Worm (Caenorhabditis elegans): ENCODE data around the gene C41H7.9.

C41H7.9 gene

DNA sequence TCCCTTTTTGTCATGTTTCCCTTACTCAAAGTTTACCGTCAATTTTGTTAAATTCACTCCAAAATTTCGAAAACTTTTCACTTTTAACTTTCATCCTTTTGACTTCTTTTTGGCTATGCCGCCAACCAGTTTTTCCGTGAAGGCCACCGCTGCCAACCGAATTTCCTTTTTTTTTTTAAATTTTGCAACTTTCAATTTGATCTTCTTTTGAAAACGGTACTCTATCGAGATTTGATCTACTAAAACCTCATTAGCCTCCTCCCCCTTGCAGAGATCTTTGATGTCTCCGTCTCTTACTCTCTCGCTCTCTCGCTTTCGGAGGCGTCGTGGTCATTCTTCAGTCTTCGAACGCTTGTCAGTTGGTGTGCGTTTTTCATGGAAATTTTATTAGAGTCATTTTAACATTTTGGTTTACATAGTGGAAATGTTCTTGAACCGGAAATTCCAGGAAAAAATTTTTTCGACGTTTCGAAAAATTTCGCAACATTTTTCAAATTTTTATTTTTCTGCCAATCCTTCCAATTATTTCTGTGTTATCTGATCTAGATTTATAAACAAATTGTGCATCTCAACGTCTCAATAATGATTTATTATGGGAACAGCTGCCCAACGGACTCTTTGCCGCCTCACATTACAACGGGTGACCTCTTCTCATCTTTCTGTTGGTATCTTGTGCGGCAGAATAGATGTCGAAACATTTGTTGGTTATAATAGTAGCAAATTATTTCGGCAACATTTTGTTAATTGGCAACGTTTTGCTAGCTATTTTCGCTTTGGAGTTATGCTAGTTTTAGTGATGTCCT lies 17.2 kb downstream of the C41H7.9 start (continued):
- peak; percentile 17 for TF ChIP-seq sma-9 (GFP tag; optimal IDR thresholded peaks at IDR 0.05)
- no peak for TF ChIP-seq sma-9 (tag; optimal IDR thresholded peaks at IDR 0.05)
- peak; percentile 43 for TF ChIP-seq nhr-25 (tag; optimal IDR thresholded peaks at IDR 0.05)
- no peak for TF ChIP-seq nhr-23 (tag; optimal IDR thresholded peaks at IDR 0.05)
- no peak for TF ChIP-seq sma-3 (GFP tag; optimal IDR thresholded peaks at IDR 0.05)
- TF ChIP-seq peb-1 (tag; optimal IDR thresholded peaks at IDR 0.05), result no peak
- TF ChIP-seq unc-62 (GFP tag; optimal IDR thresholded peaks at IDR 0.05), result no peak
- peak; percentile 44 for TF ChIP-seq mab-5 (tag; optimal IDR thresholded peaks at IDR 0.05)
- no peak for TF ChIP-seq ztf-11 (tag; optimal IDR thresholded peaks at IDR 0.05)
- TF ChIP-seq zag-1 (tag; optimal IDR thresholded peaks at IDR 0.05), result no peak
- no peak for TF ChIP-seq nhr-21 (tag; optimal IDR thresholded peaks at IDR 0.05)
- no peak for TF ChIP-seq gmeb-1 (tag; optimal IDR thresholded peaks at IDR 0.05)
- TF ChIP-seq unc-39 (tag; optimal IDR thresholded peaks at IDR 0.05), result no peak
- no peak for TF ChIP-seq mdl-1 (tag; optimal IDR thresholded peaks at IDR 0.05)
- TF ChIP-seq elt-1 (tag; optimal IDR thresholded peaks at IDR 0.05), result no peak
- no peak for TF ChIP-seq alr-1 (tag; optimal IDR thresholded peaks at IDR 0.05)

DNA sequence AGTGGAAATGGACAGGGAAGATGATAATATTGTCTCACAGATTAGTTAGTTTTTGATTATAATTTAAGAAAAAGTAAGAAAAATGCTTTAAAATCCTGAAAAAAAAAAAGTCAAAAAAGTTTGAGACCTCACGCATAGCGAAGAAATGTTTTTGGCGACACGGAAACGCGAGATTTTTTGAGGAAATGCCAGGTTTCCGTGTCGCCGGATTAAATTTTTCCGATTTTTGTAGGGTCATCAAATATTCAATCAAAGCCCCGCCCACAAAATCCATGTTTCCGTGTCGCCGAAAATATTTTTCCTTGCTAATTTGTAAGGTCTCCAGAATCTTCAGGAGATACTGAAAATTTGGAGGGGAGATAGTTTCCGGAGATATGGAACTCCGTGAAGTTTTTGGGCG lies 19.7 kb downstream of the C41H7.9 start:
- no peak for TF ChIP-seq unc-62 (GFP tag; optimal IDR thresholded peaks at IDR 0.05)

DNA sequence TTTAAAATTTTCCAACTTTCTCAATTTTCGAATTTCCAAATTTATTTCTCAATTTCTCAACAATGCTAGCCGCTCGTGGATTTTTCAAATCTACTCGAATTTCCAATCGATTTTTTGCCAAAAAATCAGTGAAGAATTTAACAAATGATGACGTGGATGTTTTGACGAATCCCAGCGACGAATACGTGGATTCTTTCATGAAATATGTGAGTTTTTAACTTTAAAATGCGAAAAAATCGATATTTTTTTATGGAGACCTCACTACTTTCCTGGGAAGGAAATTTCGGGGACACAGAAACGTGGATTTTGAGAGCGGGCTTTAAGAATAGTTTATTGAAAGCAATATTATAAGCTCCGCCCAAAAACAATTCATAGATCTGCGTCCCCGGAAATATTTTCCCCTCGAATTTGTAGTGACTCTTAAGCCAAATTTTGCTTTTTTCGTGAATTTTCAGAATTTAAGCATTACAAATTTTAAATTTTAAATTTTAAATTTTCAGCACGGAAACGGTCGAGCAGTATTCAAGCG lies 20.4 kb downstream of the C41H7.9 start, which contains the start of gene K08A2.2:
Gene K08A2.2, plus strand, starts transcription at position 51 of the 529 bp plus-strand sequence.
- TF ChIP-seq nhr-25 (tag; optimal IDR thresholded peaks at IDR 0.05) (no peak), nhr-12 (tag; optimal IDR thresholded peaks at IDR 0.05) (no peak), unc-55 (GFP tag; optimal IDR thresholded peaks at IDR 0.05) (peak; percentile 17), elt-3 (tag; optimal IDR thresholded peaks at IDR 0.05) (no peak), nhr-11 (tag; optimal IDR thresholded peaks at IDR 0.05) (no peak)

DNA sequence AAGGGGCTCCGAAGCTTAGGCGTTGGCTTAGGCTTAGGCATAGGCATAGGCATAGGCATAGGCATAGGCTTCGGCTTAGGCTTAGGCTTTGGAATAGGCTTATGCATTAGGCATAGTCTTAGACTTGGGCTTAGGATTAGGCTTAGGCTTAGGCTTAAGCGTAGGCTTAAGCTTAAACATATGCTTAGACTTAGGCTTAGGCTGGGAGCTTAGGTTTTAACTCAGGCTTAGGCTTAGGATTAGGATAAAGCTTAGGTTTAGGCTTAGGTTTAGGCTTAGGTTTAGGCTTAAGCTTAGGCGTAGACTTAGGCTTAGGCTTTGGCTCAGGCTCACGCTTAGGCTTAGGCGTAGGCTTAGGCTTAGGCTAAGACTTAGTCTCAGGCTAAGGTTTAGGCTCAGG lies 21.9 kb downstream of the C41H7.9 start:
- TF ChIP-seq peb-1 (tag; optimal IDR thresholded peaks at IDR 0.05) (no peak), skn-1 (tag; optimal IDR thresholded peaks at IDR 0.05) (no peak), alr-1 (tag; optimal IDR thresholded peaks at IDR 0.05) (no peak), C34F6.9 (tag; optimal IDR thresholded peaks at IDR 0.05) (no peak), nhr-77 (tag; optimal IDR thresholded peaks at IDR 0.05) (no peak), gmeb-1 (tag; optimal IDR thresholded peaks at IDR 0.05) (no peak), sem-4 (tag; optimal IDR thresholded peaks at IDR 0.05) (no peak)

DNA sequence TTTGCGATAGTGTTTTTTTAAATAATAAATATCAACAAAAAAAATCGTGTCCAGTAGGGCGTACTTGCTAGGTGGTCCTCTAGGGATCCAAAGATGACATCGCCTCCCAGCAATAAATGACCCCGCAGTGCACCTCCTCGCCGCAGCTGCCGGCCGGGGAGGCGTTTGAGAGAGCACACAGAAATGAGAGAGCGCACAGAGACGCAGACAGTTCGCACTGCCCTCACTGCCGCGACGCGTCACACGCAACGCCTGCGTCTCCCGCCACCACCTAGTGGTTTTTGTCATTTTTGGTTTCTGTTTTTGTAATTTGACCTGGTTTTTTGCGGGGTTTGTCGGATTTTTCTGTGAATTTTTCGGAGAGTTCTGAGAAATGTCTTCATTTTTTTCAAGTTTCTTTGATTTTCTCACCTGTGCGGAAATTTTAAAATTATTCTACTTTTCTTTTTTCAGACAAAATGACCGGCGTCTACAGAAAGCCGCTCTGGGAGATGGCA lies 24.1 kb downstream of the C41H7.9 start, which contains the start of gene lido-7:
Gene lido-7, plus strand, starts transcription at position 447 of the 497 bp plus-strand sequence.
- TF ChIP-seq lsy-2 (tag; optimal IDR thresholded peaks at IDR 0.05) (peak in 1 of 2 experiments; percentile 53), nhr-237 (tag; optimal IDR thresholded peaks at IDR 0.05) (no peak), unc-39 (tag; optimal IDR thresholded peaks at IDR 0.05) (no peak), crh-2 (tag; optimal IDR thresholded peaks at IDR 0.05) (peak; percentile 34), gmeb-1 (tag; optimal IDR thresholded peaks at IDR 0.05) (peak; percentile 27), aly-2 (tag; optimal IDR thresholded peaks at IDR 0.05) (no peak), nhr-129 (tag; optimal IDR thresholded peaks at IDR 0.05) (peak; percentile 42), ztf-4 (tag; optimal IDR thresholded peaks at IDR 0.05) (no peak), F13H6.1 (tag; optimal IDR thresholded peaks at IDR 0.05) (peak; percentile 69), ceh-16 (tag; optimal IDR thresholded peaks at IDR 0.05) (no peak), C34F6.9 (tag; optimal IDR thresholded peaks at IDR 0.05) (peak; percentile 23), unc-55 (GFP tag; optimal IDR thresholded peaks at IDR 0.05) (peak; percentile 41), peb-1 (tag; optimal IDR thresholded peaks at IDR 0.05) (no peak), sma-9 (GFP tag; optimal IDR thresholded peaks at IDR 0.05) (peak; percentile 76), sma-9 (tag; optimal IDR thresholded peaks at IDR 0.05) (no peak), lin-13 (GFP tag; optimal IDR thresholded peaks at IDR 0.05) (peak; percentile 36)

All from whole organism, L2 larva.